Comparison of ENCODE assay signal across 2 worm cellular contexts in genomic region chrIII:9546016-9546659, ce11.
TF ChIP-seq lines count a peak whose summit lies in the region.

Gene unc-16, plus strand, starts transcription at chrIII:9546258.

TF ChIP-seq in whole organism, L2 larva, 48 proteins besides CTCF, POLR2A, EP300 and RAD21 (continued from another document):
- TF ChIP-seq mab-5 (tag; optimal IDR thresholded peaks at IDR 0.05; lab: Kevin White, UChicago) (peak; percentile 80), elt-1 (tag; optimal IDR thresholded peaks at IDR 0.05; lab: Kevin White, UChicago) (no peak), lin-11 (tag; optimal IDR thresholded peaks at IDR 0.05; lab: Kevin White, UChicago) (peak; percentile 90), dmd-4 (tag; optimal IDR thresholded peaks at IDR 0.05; lab: Kevin White, UChicago) (no peak), F13H6.1 (tag; optimal IDR thresholded peaks at IDR 0.05; lab: Kevin White, UChicago) (peak; percentile 91), fos-1 (tag; optimal IDR thresholded peaks at IDR 0.05; lab: Kevin White, UChicago) (peak; percentile 21), nhr-77 (tag; optimal IDR thresholded peaks at IDR 0.05; lab: Kevin White, UChicago) (no peak), alr-1 (tag; optimal IDR thresholded peaks at IDR 0.05; lab: Kevin White, UChicago) (no peak), nhr-11 (tag; optimal IDR thresholded peaks at IDR 0.05; lab: Kevin White, UChicago) (no peak), gmeb-1 (tag; optimal IDR thresholded peaks at IDR 0.05; lab: Kevin White, UChicago) (peak; percentile 75), nhr-10 (tag; optimal IDR thresholded peaks at IDR 0.05; lab: Kevin White, UChicago) (no peak), C34F6.9 (tag; optimal IDR thresholded peaks at IDR 0.05; lab: Kevin White, UChicago) (peak; percentile 98), mbf-1 (tag; optimal IDR thresholded peaks at IDR 0.05; lab: Kevin White, UChicago) (no peak), lsy-2 (tag; optimal IDR thresholded peaks at IDR 0.05; lab: Kevin White, UChicago) (peak; percentile 99 to 100), lin-39 (tag; optimal IDR thresholded peaks at IDR 0.05; lab: Kevin White, UChicago) (no peak), skn-1 (tag; optimal IDR thresholded peaks at IDR 0.05; lab: Kevin White, UChicago) (no peak), sma-9 (GFP tag; optimal IDR thresholded peaks at IDR 0.05; lab: Kevin White, UChicago) (peak; percentile 78), sma-9 (tag; optimal IDR thresholded peaks at IDR 0.05; lab: Kevin White, UChicago) (no peak), blmp-1 (tag; optimal IDR thresholded peaks at IDR 0.05; lab: Kevin White, UChicago; ENCODE audit: insufficient read depth) (no peak), peb-1 (tag; optimal IDR thresholded peaks at IDR 0.05; lab: Kevin White, UChicago) (no peak), snpc-4 (tag; optimal IDR thresholded peaks at IDR 0.05; lab: Kevin White, UChicago) (peak; percentile 83), sem-4 (tag; optimal IDR thresholded peaks at IDR 0.05; lab: Kevin White, UChicago) (peak; percentile 82), nhr-237 (tag; optimal IDR thresholded peaks at IDR 0.05; lab: Kevin White, UChicago) (no peak), nhr-21 (tag; optimal IDR thresholded peaks at IDR 0.05; lab: Kevin White, UChicago) (peak; percentile 76), ZK546.5 (tag; optimal IDR thresholded peaks at IDR 0.05; lab: Kevin White, UChicago) (peak; percentile 9)

TF ChIP-seq in whole organism, L4 larva, 104 proteins besides CTCF, POLR2A, EP300 and RAD21 (continued from another document):
- TF ChIP-seq fos-1 (tag; optimal IDR thresholded peaks at IDR 0.05; lab: Kevin White, UChicago) (no peak), nhr-28 (tag; optimal IDR thresholded peaks at IDR 0.05; lab: Kevin White, UChicago) (peak; percentile 26), ceh-28 (tag; optimal IDR thresholded peaks at IDR 0.05; lab: Kevin White, UChicago) (peak; percentile 61), dmd-6 (GFP tag; IDR thresholded peaks at IDR 0.05; lab: Robert Waterston, UW) (peak; percentile 71), nhr-10 (tag; optimal IDR thresholded peaks at IDR 0.05; lab: Kevin White, UChicago) (no peak), T26A8.4 (GFP tag; IDR thresholded peaks at IDR 0.05; lab: Robert Waterston, UW) (peak; percentile 80), egl-43 (GFP tag; IDR thresholded peaks at IDR 0.05; lab: Robert Waterston, UW) (no peak; the same call in 1 of the 2 replicates), dve-1 (tag; optimal IDR thresholded peaks at IDR 0.05; lab: Kevin White, UChicago; ENCODE audit: insufficient read depth) (peak; percentile 80), tra-1 (GFP tag; IDR thresholded peaks at IDR 0.05; lab: Robert Waterston, UW) (no peak), nhr-237 (tag; optimal IDR thresholded peaks at IDR 0.05; lab: Kevin White, UChicago) (no peak), ces-1 (GFP tag; optimal IDR thresholded peaks at IDR 0.05; lab: Kevin White, UChicago) (no peak), snpc-4 (tag; optimal IDR thresholded peaks at IDR 0.05; lab: Kevin White, UChicago) (no peak), ztf-11 (tag; optimal IDR thresholded peaks at IDR 0.05; lab: Kevin White, UChicago) (no peak), madf-9 (GFP tag; conservative IDR thresholded peaks at IDR 0.05; lab: Robert Waterston, UW) (0 out of 2 replicates have a peak, but pooled peaks have one; percentile 21), pqm-1 (tag; optimal IDR thresholded peaks at IDR 0.05; lab: Kevin White, UChicago) (peak; percentile 30), ztf-7 (tag; optimal IDR thresholded peaks at IDR 0.05; lab: Kevin White, UChicago) (peak; percentile 38), hif-1 (tag; optimal IDR thresholded peaks at IDR 0.05; lab: Kevin White, UChicago) (peak in 1 of 2 experiments; percentile 65), lin-39 (tag; optimal IDR thresholded peaks at IDR 0.05; lab: Kevin White, UChicago) (no peak), mdt-29 (GFP tag; IDR thresholded peaks at IDR 0.05; lab: Robert Waterston, UW) (0 out of 2 replicates have a peak, but pooled peaks have one; percentile 54), hmg-1.1 (GFP tag; IDR thresholded peaks at IDR 0.05; lab: Robert Waterston, UW) (peak; percentile 93), snpc-1.2 (GFP tag; IDR thresholded peaks at IDR 0.05; lab: Robert Waterston, UW) (no peak), jun-1 (tag; optimal IDR thresholded peaks at IDR 0.05; lab: Kevin White, UChicago) (no peak), F44E2.7 (GFP tag; IDR thresholded peaks at IDR 0.05; lab: Robert Waterston, UW) (no peak), rbr-2 (tag; optimal IDR thresholded peaks at IDR 0.05; lab: Kevin White, UChicago) (peak; percentile 91), Y5F2A.4 (GFP tag; optimal IDR thresholded peaks at IDR 0.05; lab: Kevin White, UChicago) (no peak), F49E8.2 (tag; optimal IDR thresholded peaks at IDR 0.05; lab: Kevin White, UChicago; ENCODE audit: borderline replicate concordance) (no peak), daf-19 (GFP tag; conservative IDR thresholded peaks at IDR 0.05; lab: Robert Waterston, UW) (no peak), saeg-2 (GFP tag; IDR thresholded peaks at IDR 0.05; lab: Robert Waterston, UW) (no peak), dmd-9 (GFP tag; IDR thresholded peaks at IDR 0.05; lab: Robert Waterston, UW) (0 out of 2 replicates have a peak, but pooled peaks have one; percentile 52), F26F4.8 (GFP tag; conservative IDR thresholded peaks at IDR 0.05; lab: Robert Waterston, UW) (no peak), mep-1 (tag; optimal IDR thresholded peaks at IDR 0.05; lab: Kevin White, UChicago) (peak; percentile 94), aha-1 (tag; lab: Kevin White, UChicago) (peak; percentile 98), zfp-3 (GFP tag; conservative IDR thresholded peaks at IDR 0.05; lab: Robert Waterston, UW) (no peak), ZK337.2 (GFP tag; IDR thresholded peaks at IDR 0.05; lab: Robert Waterston, UW) (0 out of 2 replicates have a peak, but pooled peaks have one; percentile 8), nhr-77 (tag; optimal IDR thresholded peaks at IDR 0.05; lab: Kevin White, UChicago) (peak; percentile 50), nhr-11 (tag; optimal IDR thresholded peaks at IDR 0.05; lab: Kevin White, UChicago) (peak; percentile 71), egl-27 (tag; optimal IDR thresholded peaks at IDR 0.05; lab: Kevin White, UChicago) (no peak), zfp-2 (tag; optimal IDR thresholded peaks at IDR 0.05; lab: Kevin White, UChicago) (peak; percentile 21), mes-2 (tag; optimal IDR thresholded peaks at IDR 0.05; lab: Kevin White, UChicago; ENCODE audit: poor library complexity, severe bottlenecking) (peak; percentile 81), zag-1 (tag; optimal IDR thresholded peaks at IDR 0.05; lab: Kevin White, UChicago) (no peak), unc-62 (GFP tag; optimal IDR thresholded peaks at IDR 0.05 in 1 of 2; lab: Kevin White, UChicago) (peak in 1 of 2 experiments; percentile 64), unc-62 (tag; optimal IDR thresholded peaks at IDR 0.05; lab: Kevin White, UChicago) (no peak), ctbp-1 (GFP tag; IDR thresholded peaks at IDR 0.05; lab: Robert Waterston, UW) (peak; percentile 68; the same call in 1 of the 2 replicates), lin-38 (GFP tag; IDR thresholded peaks at IDR 0.05; lab: Robert Waterston, UW) (peak; percentile 90), nhr-102 (tag; optimal IDR thresholded peaks at IDR 0.05; lab: Kevin White, UChicago) (peak; percentile 51), dpl-1 (GFP tag; optimal IDR thresholded peaks at IDR 0.05; lab: Kevin White, UChicago) (peak; percentile 76), pha-4 (GFP tag; IDR thresholded peaks at IDR 0.05; lab: Robert Waterston, UW) (peak; percentile 59; the same call in 1 of the 2 replicates), pha-4 (tag; optimal IDR thresholded peaks at IDR 0.05; lab: Kevin White, UChicago) (peak; percentile 82), vab-7 (GFP tag; IDR thresholded peaks at IDR 0.05; lab: Robert Waterston, UW) (peak; percentile 56), Y48G9A.11 (GFP tag; IDR thresholded peaks at IDR 0.05; lab: Robert Waterston, UW) (no peak), dmd-8 (GFP tag; IDR thresholded peaks at IDR 0.05; lab: Robert Waterston, UW) (no peak), aly-2 (tag; optimal IDR thresholded peaks at IDR 0.05; lab: Kevin White, UChicago) (no peak), daf-16 (GFP tag; optimal IDR thresholded peaks at IDR 0.05; lab: Kevin White, UChicago) (peak in 1 of 2 experiments; percentile 28), daf-16 (tag; optimal IDR thresholded peaks at IDR 0.05; lab: Kevin White, UChicago) (peak; percentile 79), mdl-1 (tag; optimal IDR thresholded peaks at IDR 0.05; lab: Kevin White, UChicago) (peak; percentile 83 to 97), ama-1 (optimal IDR thresholded peaks at IDR 0.05; lab: Kevin White, UChicago) (peak; percentile 86), nhr-48 (tag; optimal IDR thresholded peaks at IDR 0.05; lab: Kevin White, UChicago) (peak; percentile 45), fkh-10 (GFP tag; optimal IDR thresholded peaks at IDR 0.05; lab: Kevin White, UChicago) (peak; percentile 91), lin-15B (tag; optimal IDR thresholded peaks at IDR 0.05; lab: Kevin White, UChicago) (no peak), mxl-2 (GFP tag; conservative IDR thresholded peaks at IDR 0.05; lab: Robert Waterston, UW) (peak; percentile 77), hlh-30 (tag; optimal IDR thresholded peaks at IDR 0.05; lab: Kevin White, UChicago; ENCODE audit: insufficient read depth) (peak; percentile 98), lin-13 (GFP tag; optimal IDR thresholded peaks at IDR 0.05; lab: Kevin White, UChicago) (peak; percentile 59), nhr-41 (GFP tag; IDR thresholded peaks at IDR 0.05; lab: Robert Waterston, UW) (no peak), mxl-3 (GFP tag; optimal IDR thresholded peaks at IDR 0.05; lab: Kevin White, UChicago) (peak; percentile 89), F37D6.2 (tag; optimal IDR thresholded peaks at IDR 0.05; lab: Kevin White, UChicago) (peak; percentile 77), daf-12 (tag; optimal IDR thresholded peaks at IDR 0.05; lab: Kevin White, UChicago) (no peak), ceh-44 (GFP tag; IDR thresholded peaks at IDR 0.05; lab: Robert Waterston, UW) (peak; percentile 36; the same call in 1 of the 2 replicates), Y105C5A.15 (GFP tag; IDR thresholded peaks at IDR 0.05; lab: Robert Waterston, UW) (no peak), lin-29 (GFP tag; IDR thresholded peaks at IDR 0.05; lab: Robert Waterston, UW) (0 out of 2 replicates have a peak, but pooled peaks have one; percentile 19), arid-1 (GFP tag; conservative IDR thresholded peaks at IDR 0.05; lab: Robert Waterston, UW) (peak; percentile 50; the same call in 1 of the 2 replicates), ceh-20 (GFP tag; IDR thresholded peaks at IDR 0.05; lab: Robert Waterston, UW) (peak; percentile 95; the same call in 1 of the 2 replicates), unc-39 (tag; optimal IDR thresholded peaks at IDR 0.05; lab: Kevin White, UChicago) (no peak), lsy-2 (tag; optimal IDR thresholded peaks at IDR 0.05; lab: Kevin White, UChicago) (peak; percentile 98 to 99), attf-4 (tag; optimal IDR thresholded peaks at IDR 0.05; lab: Kevin White, UChicago) (no peak), daf-8 (GFP tag; IDR thresholded peaks at IDR 0.05; lab: Robert Waterston, UW) (no peak), ceh-62 (tag; optimal IDR thresholded peaks at IDR 0.05; lab: Kevin White, UChicago) (no peak), tag-97 (GFP tag; IDR thresholded peaks at IDR 0.05; lab: Robert Waterston, UW) (no peak), hlh-11 (tag; optimal IDR thresholded peaks at IDR 0.05; lab: Kevin White, UChicago) (peak; percentile 90)
TF ChIP-seq in whole organism, L4 larva: peak in this region for 52.
